Fruit fly (Drosophila melanogaster): ENCODE measurements around the gene Inx2.

Gene Inx2

DNA sequence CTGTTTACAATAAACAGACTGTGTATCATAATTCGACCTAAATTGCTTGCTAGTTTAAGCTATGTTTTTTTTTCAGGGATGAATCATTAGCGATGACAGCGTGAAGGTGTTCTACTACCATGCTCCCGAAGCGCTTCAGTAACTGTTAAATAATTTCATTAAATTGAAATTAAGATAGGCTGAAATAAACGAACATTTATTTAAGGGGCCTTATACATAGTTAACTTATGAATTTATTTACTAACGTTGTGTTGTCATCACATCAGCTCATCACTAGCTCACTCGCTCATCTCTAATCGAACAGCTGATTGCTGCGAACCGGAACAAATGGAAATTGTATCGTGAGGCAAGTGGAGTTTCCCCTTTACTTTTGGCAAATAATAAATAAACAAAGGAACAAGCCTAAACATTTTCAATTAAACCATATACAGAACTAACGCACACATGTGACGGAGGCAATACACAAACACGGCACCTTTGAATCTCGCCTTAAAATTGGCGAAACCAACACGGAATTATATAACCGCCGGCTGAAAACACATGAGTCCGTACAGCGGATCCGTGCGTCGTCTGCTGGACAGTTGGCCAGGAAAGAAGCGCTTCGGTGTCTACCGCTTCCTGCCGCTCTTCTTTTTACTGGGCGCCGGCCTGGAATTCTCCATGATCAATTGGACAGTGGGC, 12.7 kb downstream of the Inx2 start, which contains the start of the genes cm, sloth1 and sloth2 (continued):
- TF ChIP-seq CG10147 (GFP tag; optimal IDR thresholded peaks at IDR 0.05) (peak; percentile 77), schlank (tag; optimal IDR thresholded peaks at IDR 0.05) (peak; percentile 63), CG2875 (GFP tag; optimal IDR thresholded peaks at IDR 0.05) (peak; percentile 67), gce (GFP tag; IDR thresholded peaks at IDR 0.05) (no peak), Camta (GFP tag; optimal IDR thresholded peaks at IDR 0.05) (peak; percentile 85), chn (GFP tag; optimal IDR thresholded peaks at IDR 0.05) (peak; percentile 92), onecut (GFP tag; IDR thresholded peaks at IDR 0.05) (peak; percentile 68), CG10267 (tag; optimal IDR thresholded peaks at IDR 0.05) (peak; percentile 77), CG13123 (GFP tag; optimal IDR thresholded peaks at IDR 0.05) (peak; percentile 75), hbn (GFP tag; IDR thresholded peaks at IDR 0.05; ENCODE audit: partially characterized antibody) (peak; percentile 82), sd (tag; optimal IDR thresholded peaks at IDR 0.05) (peak; percentile 70), CG3995 (GFP tag; optimal IDR thresholded peaks at IDR 0.05) (peak; percentile 13), ttk (GFP tag; IDR thresholded peaks at IDR 0.05) (peak; percentile 86), CG12155 (GFP tag; optimal IDR thresholded peaks at IDR 0.05) (peak; percentile 88), slbo (GFP tag; IDR thresholded peaks at IDR 0.05) (peak; percentile 95), CG11085 (GFP tag; IDR thresholded peaks at IDR 0.05) (peak; percentile 83), gt (GFP tag; IDR thresholded peaks at IDR 0.05) (peak; percentile 72), CG3838 (GFP tag; optimal IDR thresholded peaks at IDR 0.05) (peak; percentile 72), Side (GFP tag; optimal IDR thresholded peaks at IDR 0.05) (peak; percentile 87), ro (GFP tag; IDR thresholded peaks at IDR 0.05) (no peak), BtbVII (GFP tag; optimal IDR thresholded peaks at IDR 0.05) (peak; percentile 40), CG31388 (GFP tag; optimal IDR thresholded peaks at IDR 0.05) (peak; percentile 41), Hr78 (GFP tag; optimal IDR thresholded peaks at IDR 0.05) (peak in 1 of 2 experiments; percentile 79), CG18262 (tag; optimal IDR thresholded peaks at IDR 0.05) (peak; percentile 74), CG16863 (GFP tag; optimal IDR thresholded peaks at IDR 0.05) (peak; percentile 86), fd96Cb (tag; optimal IDR thresholded peaks at IDR 0.05) (peak; percentile 75), CG11247 (GFP tag; IDR thresholded peaks at IDR 0.05) (peak; percentile 83), CG33213 (GFP tag; optimal IDR thresholded peaks at IDR 0.05) (peak; percentile 83), CG10959 (GFP tag; IDR thresholded peaks at IDR 0.05) (peak; percentile 76), Dll (GFP tag; IDR thresholded peaks at IDR 0.05; ENCODE audit: partially characterized antibody) (peak; percentile 95), CG17802 (tag; optimal IDR thresholded peaks at IDR 0.05) (peak; percentile 50), CG1529 (GFP tag; optimal IDR thresholded peaks at IDR 0.05) (peak; percentile 53), Sox102F (GFP tag; optimal IDR thresholded peaks at IDR 0.05) (peak; percentile 86), wor (GFP tag; IDR thresholded peaks at IDR 0.05) (peak; percentile 77), Nf-YC (tag; optimal IDR thresholded peaks at IDR 0.05) (peak; percentile 68), CG7786 (GFP tag; optimal IDR thresholded peaks at IDR 0.05) (peak; percentile 90), Xrp1 (GFP tag; IDR thresholded peaks at IDR 0.05) (peak; percentile 91), CG4424 (GFP tag; optimal IDR thresholded peaks at IDR 0.05) (peak; percentile 80), Vsx1 (GFP tag; optimal IDR thresholded peaks at IDR 0.05) (peak; percentile 33), dati (GFP tag; IDR thresholded peaks at IDR 0.05) (0 out of 2 replicates have a peak, but pooled peaks have one; percentile 41), CG4404 (GFP tag; IDR thresholded peaks at IDR 0.05) (peak; percentile 81), Scr (GFP tag; IDR thresholded peaks at IDR 0.05; ENCODE audit: partially characterized antibody) (peak; percentile 93), CG34376 (GFP tag; optimal IDR thresholded peaks at IDR 0.05) (peak; percentile 73), sug (tag; optimal IDR thresholded peaks at IDR 0.05) (peak; percentile 85), chif (GFP tag; optimal IDR thresholded peaks at IDR 0.05) (peak; percentile 79 to 88), tin (GFP tag; optimal IDR thresholded peaks at IDR 0.05) (peak; percentile 87), Spps (tag; optimal IDR thresholded peaks at IDR 0.05) (peak; percentile 69), pum (GFP tag; optimal IDR thresholded peaks at IDR 0.05) (peak; percentile 82), H15 (GFP tag; IDR thresholded peaks at IDR 0.05) (peak; percentile 84; the same call in 2 of the 3 replicates), wdn (GFP tag; IDR thresholded peaks at IDR 0.05) (peak; percentile 81)
